Fruit fly (Drosophila melanogaster): ENCODE measurements around the gene verm.
A peak's percentile ranks its signal among the peaks of the same experiment; 100 is the strongest.

Gene verm

dm6 chr3L:19670492-19670891, 24.6 kb downstream of the verm start (continued):
- TF ChIP-seq Vsx1 (GFP tag; optimal IDR thresholded peaks at IDR 0.05): no peak
- no peak for TF ChIP-seq Hmx (GFP tag; optimal IDR thresholded peaks at IDR 0.05)
- no peak for TF ChIP-seq CG4282 (GFP tag; optimal IDR thresholded peaks at IDR 0.05)
- TF ChIP-seq yki (optimal IDR thresholded peaks at IDR 0.05): no peak
- no peak for TF ChIP-seq Sin3A (optimal IDR thresholded peaks at IDR 0.05)
- no peak for TF ChIP-seq MTF-1 (GFP tag; optimal IDR thresholded peaks at IDR 0.05; ENCODE audit: borderline replicate concordance)
- TF ChIP-seq usp (GFP tag; optimal IDR thresholded peaks at IDR 0.05): no peak
- TF ChIP-seq CG31388 (GFP tag; optimal IDR thresholded peaks at IDR 0.05): no peak
- no peak for TF ChIP-seq D (optimal IDR thresholded peaks at IDR 0.05)
- peak; percentile 53 for TF ChIP-seq D (GFP tag; optimal IDR thresholded peaks at IDR 0.05)
- TF ChIP-seq lab (GFP tag; optimal IDR thresholded peaks at IDR 0.05): peak; percentile 51
- no peak for TF ChIP-seq MESR4 (GFP tag; optimal IDR thresholded peaks at IDR 0.05)
- no peak for TF ChIP-seq Dip3 (GFP tag; optimal IDR thresholded peaks at IDR 0.05)
- no peak for TF ChIP-seq Kr (GFP tag; optimal IDR thresholded peaks at IDR 0.05)
- TF ChIP-seq NC2α (GFP tag; optimal IDR thresholded peaks at IDR 0.05): no peak
- TF ChIP-seq GATAe (GFP tag; conservative IDR thresholded peaks at IDR 0.05): no peak
- no peak for TF ChIP-seq CG12236 (GFP tag; optimal IDR thresholded peaks at IDR 0.05)
- TF ChIP-seq Dbx (GFP tag; IDR thresholded peaks at IDR 0.05): no peak
- no peak for TF ChIP-seq Dip2 (GFP tag; IDR thresholded peaks at IDR 0.05)
- no peak for TF ChIP-seq NC2β (GFP tag; optimal IDR thresholded peaks at IDR 0.05)
- TF ChIP-seq sr (GFP tag; IDR thresholded peaks at IDR 0.05): no peak
- TF ChIP-seq PHDP (tag; optimal IDR thresholded peaks at IDR 0.05): peak; percentile 10
- no peak for TF ChIP-seq chn (GFP tag; optimal IDR thresholded peaks at IDR 0.05)
- TF ChIP-seq Dfd (GFP tag; optimal IDR thresholded peaks at IDR 0.05): no peak
- TF ChIP-seq Dp (GFP tag; optimal IDR thresholded peaks at IDR 0.05): no peak
- peak; percentile 32; the same call in 2 of the 3 replicates for TF ChIP-seq croc (GFP tag; conservative IDR thresholded peaks at IDR 0.05)
- no peak for TF ChIP-seq aop (GFP tag; IDR thresholded peaks at IDR 0.05)
- TF ChIP-seq BEAF-32 (GFP tag; optimal IDR thresholded peaks at IDR 0.05): no peak
- peak; percentile 38 for TF ChIP-seq fd96Cb (tag; optimal IDR thresholded peaks at IDR 0.05)
- TF ChIP-seq hb (GFP tag; IDR thresholded peaks at IDR 0.05; ENCODE audit: partially characterized antibody): no peak
- peak; percentile 50; the same call in 1 of the 2 replicates for TF ChIP-seq CG5953 (GFP tag; IDR thresholded peaks at IDR 0.05)
- no peak for TF ChIP-seq hbn (GFP tag; IDR thresholded peaks at IDR 0.05; ENCODE audit: partially characterized antibody)
- TF ChIP-seq CTCF (GFP tag; optimal IDR thresholded peaks at IDR 0.05): no peak
- peak; percentile 32 for TF ChIP-seq D19A (tag; optimal IDR thresholded peaks at IDR 0.05)
- TF ChIP-seq CG30020 (tag; optimal IDR thresholded peaks at IDR 0.05): no peak
- TF ChIP-seq CG7357 (GFP tag; IDR thresholded peaks at IDR 0.05): no peak
- peak; percentile 18; the same call in 1 of the 2 replicates for TF ChIP-seq crol (GFP tag; IDR thresholded peaks at IDR 0.05)
- TF ChIP-seq CG3407 (GFP tag; optimal IDR thresholded peaks at IDR 0.05): no peak
- no peak for TF ChIP-seq vfl (GFP tag; optimal IDR thresholded peaks at IDR 0.05)
- TF ChIP-seq esg (GFP tag; conservative IDR thresholded peaks at IDR 0.05): peak; percentile 27; the same call in 1 of the 2 replicates
- TF ChIP-seq CG10366 (GFP tag; IDR thresholded peaks at IDR 0.05): peak; percentile 45
- no peak for TF ChIP-seq gce (GFP tag; IDR thresholded peaks at IDR 0.05)
- no peak for TF ChIP-seq HmgZ (tag; optimal IDR thresholded peaks at IDR 0.05)
- no peak for TF ChIP-seq CG1832 (GFP tag; optimal IDR thresholded peaks at IDR 0.05)
- TF ChIP-seq nerfin-2 (GFP tag; IDR thresholded peaks at IDR 0.05; ENCODE audit: partially characterized antibody): no peak
- TF ChIP-seq tup (GFP tag; optimal IDR thresholded peaks at IDR 0.05): no peak
- no peak for TF ChIP-seq CG10274 (GFP tag; optimal IDR thresholded peaks at IDR 0.05)
- TF ChIP-seq tap (tag; optimal IDR thresholded peaks at IDR 0.05): peak; percentile 13
- TF ChIP-seq Awh (GFP tag; IDR thresholded peaks at IDR 0.05): 0 out of 2 replicates have a peak, but pooled peaks have one; percentile 28
- TF ChIP-seq CG12942 (GFP tag; optimal IDR thresholded peaks at IDR 0.05): peak; percentile 9
- no peak for TF ChIP-seq kay (GFP tag; optimal IDR thresholded peaks at IDR 0.05)
- no peak for TF ChIP-seq Elba2 (GFP tag; optimal IDR thresholded peaks at IDR 0.05)
- peak; percentile 18 for TF ChIP-seq CG7556 (GFP tag; optimal IDR thresholded peaks at IDR 0.05)

Data from whole organism, embryonic.